Worm (Caenorhabditis elegans) whole organism, L1 larva: ENCODE measurements around the gene npr-17.

Source experiments
- C16A3.4 ChIP-seq: fragments of 150-350 bp; optimal IDR thresholded peaks from 2 replicates; lab custom pipeline; 2014; ENCODE audit warnings: missing biosample characterization, missing genetic modification characterization
- F16B12.6 ChIP-seq: fragments of 150-350 bp; optimal IDR thresholded peaks from 2 replicates; lab custom pipeline; 2014; ENCODE audit warnings: missing biosample characterization, missing genetic modification characterization
- Y116A8C.19 ChIP-seq: sonication (generic microtip); optimal IDR thresholded peaks from 2 replicates; lab custom pipeline; 2016; ENCODE audit warnings: missing compliant biosample characterization, missing genetic modification characterization, borderline replicate concordance
- aha-1 ChIP-seq: fragments of 150-350 bp; optimal IDR thresholded peaks from 2 replicates; lab custom pipeline; 2014; ENCODE audit warnings: missing biosample characterization, missing genetic modification characterization
- alr-1 ChIP-seq: fragments of 200-800 bp; sonication (Bioruptor generic); optimal IDR thresholded peaks from 2 replicates; lab custom pipeline; 2018; ENCODE audit warnings: borderline replicate concordance, mild to moderate bottlenecking, missing genetic modification characterization, missing compliant biosample characterization
- ama-1 ChIP-seq: fragments of 150-350 bp; optimal IDR thresholded peaks from 2 replicates; lab custom pipeline; 2014
- blmp-1 ChIP-seq: fragments of 150-350 bp; optimal IDR thresholded peaks from 2 replicates; lab custom pipeline; 2014; ENCODE audit warnings: missing biosample characterization, missing genetic modification characterization
- ceh-8 ChIP-seq: fragments of 200-800 bp; sonication (Bioruptor generic); optimal IDR thresholded peaks from 2 replicates; lab custom pipeline; 2018; ENCODE audit warnings: mild to moderate bottlenecking, missing genetic modification characterization, moderate library complexity, missing compliant biosample characterization
- ceh-88 ChIP-seq: fragments of 200-800 bp; sonication (Bioruptor generic); IDR thresholded peaks from 2 replicates; pipeline ENCODE4 v1.3.6; 2022; ENCODE audit warnings: missing genetic modification characterization, missing compliant biosample characterization
- ceh-90 ChIP-seq: sonication (generic microtip); optimal IDR thresholded peaks from 2 replicates; lab custom pipeline; 2016; ENCODE audit warnings: missing genetic modification characterization, missing compliant biosample characterization
- dpl-1 ChIP-seq, 3 experiments: fragments of 150-350 bp in 2 of 3; sonication (generic microtip) in 1 of 3; optimal IDR thresholded peaks; 2 replicates each; lab custom pipeline; 2014 to 2017; ENCODE audit warnings: missing biosample characterization in 3 of 3, missing genetic modification characterization in 3 of 3, missing genetic modification reagents in 3 of 3
- efl-3 ChIP-seq: fragments of 200-800 bp; sonication (Bioruptor generic); optimal IDR thresholded peaks from 2 replicates; lab custom pipeline; 2018; ENCODE audit warnings: mild to moderate bottlenecking, missing genetic modification characterization, missing compliant biosample characterization
- egl-13 ChIP-seq: sonication (generic microtip); optimal IDR thresholded peaks from 2 replicates; lab custom pipeline; 2016; ENCODE audit warnings: missing genotype, missing genetic modification reagents, missing genetic modification characterization, missing compliant biosample characterization
- egl-27 ChIP-seq, 2 experiments: fragments of 150-350 bp in 1 of 2; sonication (generic microtip); optimal IDR thresholded peaks; 3 replicates each; lab custom pipeline; 2017 to 2018; ENCODE audit warnings: missing biosample characterization in 2 of 2, missing genetic modification characterization in 2 of 2, missing genetic modification reagents in 2 of 2
- elt-2 ChIP-seq: sonication (generic microtip); optimal IDR thresholded peaks from 2 replicates; lab custom pipeline; 2016; ENCODE audit warnings: missing genetic modification characterization, mild to moderate bottlenecking, inconsistent platforms, missing compliant biosample characterization, missing genetic modification reagents
- ets-5 ChIP-seq: fragments of 200-800 bp; sonication (Bioruptor generic); IDR thresholded peaks from 2 replicates; pipeline ENCODE4 v1.3.6; 2022; ENCODE audit warnings: missing genetic modification characterization, missing compliant biosample characterization
- fkh-10 ChIP-seq: sonication (generic microtip); optimal IDR thresholded peaks from 2 replicates; lab custom pipeline; 2017; ENCODE audit warnings: missing biosample characterization, missing genetic modification reagents, missing genetic modification characterization
- fos-1 ChIP-seq: fragments of 150-350 bp; optimal IDR thresholded peaks from 2 replicates; lab custom pipeline; 2014; ENCODE audit warnings: missing biosample characterization, missing genetic modification characterization
- hlh-17 ChIP-seq: fragments of 200-800 bp; sonication (Bioruptor generic); optimal IDR thresholded peaks from 2 replicates; lab custom pipeline; 2018; ENCODE audit warnings: missing genetic modification characterization, mild to moderate bottlenecking, missing compliant biosample characterization, moderate library complexity, borderline replicate concordance
- lin-14 ChIP-seq: fragments of 200-800 bp; sonication (Bioruptor generic); optimal IDR thresholded peaks from 2 replicates; lab custom pipeline; 2018; ENCODE audit warnings: mild to moderate bottlenecking, missing genetic modification characterization, moderate library complexity, missing compliant biosample characterization
- lin-15B ChIP-seq: fragments of 150-350 bp; sonication (generic microtip); optimal IDR thresholded peaks from 3 replicates; lab custom pipeline; 2014; ENCODE audit warnings: missing biosample characterization, missing genetic modification characterization
- lin-35 ChIP-seq, 2 experiments: fragments of 150-350 bp; optimal IDR thresholded peaks; 2 replicates each; lab custom pipeline; 2014; ENCODE audit warnings: missing biosample characterization in 2 of 2, missing genetic modification characterization in 2 of 2, missing genetic modification reagents in 2 of 2
- lir-3 ChIP-seq: sonication (generic microtip); optimal IDR thresholded peaks from 2 replicates; lab custom pipeline; 2016; ENCODE audit warnings: mild to moderate bottlenecking, missing genetic modification characterization, moderate library complexity, missing compliant biosample characterization; ENCODE audit not compliant: poor library complexity
- mab-9 ChIP-seq: fragments of 200-800 bp; sonication (Bioruptor generic); IDR thresholded peaks from 2 replicates; pipeline ENCODE4 v1.3.6; 2022; ENCODE audit warnings: missing genetic modification reagents, missing genetic modification characterization, missing compliant biosample characterization
- mdl-1 ChIP-seq, 2 experiments: fragments of 150-350 bp; optimal IDR thresholded peaks; 2 replicates each; lab custom pipeline; 2014 to 2017; ENCODE audit warnings: missing biosample characterization in 2 of 2, missing genetic modification characterization in 2 of 2, inconsistent platforms in 1 of 2
- mep-1 ChIP-seq: fragments of 150-350 bp; optimal IDR thresholded peaks from 2 replicates; lab custom pipeline; 2014; ENCODE audit warnings: missing biosample characterization, missing genetic modification characterization
- nhr-11 ChIP-seq: fragments of 150-350 bp; optimal IDR thresholded peaks from 2 replicates; lab custom pipeline; 2014; ENCODE audit warnings: missing biosample characterization, missing genetic modification characterization
- nhr-12 ChIP-seq: sonication (generic microtip); optimal IDR thresholded peaks from 2 replicates; lab custom pipeline; 2017; ENCODE audit warnings: missing biosample characterization, missing genetic modification characterization
- nhr-19 ChIP-seq: fragments of 200-800 bp; sonication (Bioruptor generic); conservative IDR thresholded peaks from 2 replicates; pipeline ENCODE4 v1.3.6; 2022; ENCODE audit warnings: missing genetic modification characterization, missing compliant biosample characterization
- nhr-76 ChIP-seq: sonication (generic microtip); optimal IDR thresholded peaks from 2 replicates; lab custom pipeline; 2017; ENCODE audit warnings: missing biosample characterization, missing genetic modification characterization
- nhr-77 ChIP-seq: fragments of 150-350 bp; optimal IDR thresholded peaks from 2 replicates; lab custom pipeline; 2014; ENCODE audit warnings: missing biosample characterization, missing genetic modification characterization
- nhr-84 ChIP-seq: sonication (generic microtip); optimal IDR thresholded peaks from 2 replicates; lab custom pipeline; 2017; ENCODE audit warnings: missing biosample characterization, missing genetic modification characterization
- nhr-85 ChIP-seq: sonication (generic microtip); peaks from one replicate; lab custom pipeline; 2016; ENCODE audit warnings: missing genetic modification characterization, inconsistent platforms, missing compliant biosample characterization
- nhr-90 ChIP-seq: sonication (generic microtip); optimal IDR thresholded peaks from 2 replicates; lab custom pipeline; 2016; ENCODE audit warnings: mild to moderate bottlenecking, missing genetic modification characterization, missing compliant biosample characterization; ENCODE audit not compliant: poor library complexity
- pag-3 ChIP-seq: sonication (generic microtip); optimal IDR thresholded peaks from 2 replicates; lab custom pipeline; 2017; ENCODE audit warnings: missing genetic modification characterization, mild to moderate bottlenecking, missing compliant biosample characterization, antibody characterized with exemption, borderline replicate concordance; ENCODE audit not compliant: insufficient read depth
- pax-3 ChIP-seq: fragments of 200-800 bp; sonication (Bioruptor generic); optimal IDR thresholded peaks from 2 replicates; lab custom pipeline; 2018; ENCODE audit warnings: mild to moderate bottlenecking, missing genetic modification characterization, moderate library complexity, missing compliant biosample characterization
- pqm-1 ChIP-seq: sonication (generic microtip); optimal IDR thresholded peaks from 3 replicates; lab custom pipeline; 2017; ENCODE audit warnings: missing biosample characterization, missing genetic modification characterization
- snu-23 ChIP-seq: sonication (generic microtip); optimal IDR thresholded peaks from 2 replicates; lab custom pipeline; 2016; ENCODE audit warnings: missing genetic modification characterization, missing compliant biosample characterization
- tbx-2 ChIP-seq: sonication (generic microtip); optimal IDR thresholded peaks from 2 replicates; lab custom pipeline; 2016; ENCODE audit warnings: missing genetic modification characterization, missing compliant biosample characterization
- tlp-1 ChIP-seq: fragments of 150-350 bp; optimal IDR thresholded peaks from 2 replicates; lab custom pipeline; 2014; ENCODE audit warnings: missing biosample characterization, missing genetic modification characterization
- unc-86 ChIP-seq: sonication (generic microtip); optimal IDR thresholded peaks from 2 replicates; lab custom pipeline; 2016; ENCODE audit warnings: missing genetic modification characterization, missing compliant biosample characterization
- xbp-1 ChIP-seq: sonication (generic microtip); optimal IDR thresholded peaks from 2 replicates; lab custom pipeline; 2016; ENCODE audit warnings: missing genetic modification characterization, missing compliant biosample characterization
- zag-1 ChIP-seq: fragments of 150-350 bp; optimal IDR thresholded peaks from 2 replicates; lab custom pipeline; 2014; ENCODE audit warnings: missing biosample characterization, missing genetic modification characterization
- ztf-11 ChIP-seq, 2 experiments: sonication (generic microtip); optimal IDR thresholded peaks; 2 replicates each; lab custom pipeline; 2016 to 2017; ENCODE audit warnings: missing genetic modification characterization in 2 of 2, missing biosample characterization in 1 of 2, missing compliant biosample characterization in 1 of 2

npr-17 gene

DNA sequence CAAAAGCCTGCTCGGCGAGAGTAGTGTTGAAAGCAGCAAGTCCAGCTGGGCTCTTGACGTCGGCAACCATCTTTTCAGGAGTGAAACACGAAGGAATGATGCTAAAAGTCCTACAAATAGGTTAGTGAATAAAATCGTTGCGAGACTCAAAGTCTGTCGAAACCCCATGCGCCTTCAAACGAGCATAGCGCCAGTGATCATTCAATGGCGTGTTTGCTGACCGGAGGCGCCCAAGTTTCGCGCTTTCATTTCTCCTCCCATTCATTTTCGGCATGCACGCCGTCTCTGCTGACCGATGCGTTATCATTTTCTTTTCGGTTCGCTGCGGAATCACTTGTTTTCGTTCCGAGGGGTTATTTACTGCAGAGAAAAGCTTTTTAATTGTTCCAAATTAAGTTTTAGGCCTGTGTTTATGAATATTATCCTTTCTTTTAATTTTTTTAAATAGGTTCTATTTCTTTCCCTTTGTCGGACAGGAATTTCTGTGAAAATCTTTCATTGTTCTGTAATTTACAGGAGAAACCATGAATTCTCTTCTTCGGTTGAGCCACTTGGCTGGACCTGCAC is 23.0 kb downstream of the npr-17 start, which contains the start of the genes eef-1B.1 and aco-2 (continued):
- TF ChIP-seq snu-23 (GFP tag; lab: Kevin White, UChicago): peak; percentile 97
- TF ChIP-seq lin-14 (GFP tag; lab: Kevin White, UChicago): peak; percentile 95
- no peak for TF ChIP-seq tlp-1 (tag; lab: Kevin White, UChicago)
- TF ChIP-seq tbx-2 (tag; lab: Kevin White, UChicago): peak; percentile 95
- peak; percentile 64 for TF ChIP-seq ceh-8 (GFP tag; lab: Kevin White, UChicago)
- peak in 1 of 2 experiments; percentile 93 for TF ChIP-seq mdl-1 (tag; optimal IDR thresholded peaks at IDR 0.05; lab: Kevin White, UChicago)
- TF ChIP-seq dpl-1 (GFP tag; optimal IDR thresholded peaks at IDR 0.05; lab: Kevin White, UChicago): peak; percentile 87 to 90 (median 88)
- peak; percentile 73 for TF ChIP-seq F16B12.6 (tag; lab: Kevin White, UChicago)
- no peak for TF ChIP-seq Y116A8C.19
- peak; percentile 97 for TF ChIP-seq nhr-85 (tag; lab: Kevin White, UChicago)
- peak; percentile 62 for TF ChIP-seq aha-1 (tag; lab: Kevin White, UChicago)
- peak; percentile 87 for TF ChIP-seq nhr-77 (tag; lab: Kevin White, UChicago)
- TF ChIP-seq nhr-19 (GFP tag; lab: Robert Waterston, UW): peak; percentile 96
- TF ChIP-seq pqm-1: no peak
- peak; percentile 90 for TF ChIP-seq unc-86 (tag; lab: Kevin White, UChicago)
- no peak for TF ChIP-seq pag-3
- TF ChIP-seq ztf-11 (tag; optimal IDR thresholded peaks at IDR 0.05; lab: Kevin White, UChicago): peak in 1 of 2 experiments; percentile 70
- peak; percentile 94 to 95 for TF ChIP-seq lin-35 (GFP tag; optimal IDR thresholded peaks at IDR 0.05; lab: Kevin White, UChicago)
- TF ChIP-seq fos-1 (tag; lab: Kevin White, UChicago): peak; percentile 81
- peak; percentile 74 for TF ChIP-seq elt-2 (tag; lab: Kevin White, UChicago)
- TF ChIP-seq egl-13 (tag; lab: Kevin White, UChicago): peak; percentile 82
- TF ChIP-seq nhr-90 (tag; lab: Kevin White, UChicago): peak; percentile 95
- TF ChIP-seq nhr-76 (tag; lab: Kevin White, UChicago): no peak
- TF ChIP-seq lin-15B (tag; lab: Kevin White, UChicago): peak; percentile 84
- TF ChIP-seq C16A3.4 (tag; lab: Kevin White, UChicago): peak; percentile 96
- TF ChIP-seq egl-27 (tag; optimal IDR thresholded peaks at IDR 0.05; lab: Kevin White, UChicago): no peak
- TF ChIP-seq blmp-1 (tag; lab: Kevin White, UChicago): peak; percentile 95
- TF ChIP-seq ets-5: no peak
- TF ChIP-seq fkh-10 (GFP tag; lab: Kevin White, UChicago): peak; percentile 43
- no peak for TF ChIP-seq nhr-84 (tag; lab: Kevin White, UChicago)
- TF ChIP-seq hlh-17 (GFP tag; lab: Kevin White, UChicago): no peak
- no peak for TF ChIP-seq efl-3 (GFP tag; lab: Kevin White, UChicago)
- TF ChIP-seq zag-1 (tag; lab: Kevin White, UChicago): peak; percentile 2
- peak; percentile 78 for TF ChIP-seq pax-3 (tag; lab: Kevin White, UChicago)
- peak; percentile 43 for TF ChIP-seq nhr-11
- TF ChIP-seq alr-1 (tag; lab: Kevin White, UChicago): no peak
- TF ChIP-seq lir-3: peak; percentile 63
- peak; percentile 91 for TF ChIP-seq mep-1 (tag; lab: Kevin White, UChicago)
- TF ChIP-seq ceh-90 (tag; lab: Kevin White, UChicago): no peak

DNA sequence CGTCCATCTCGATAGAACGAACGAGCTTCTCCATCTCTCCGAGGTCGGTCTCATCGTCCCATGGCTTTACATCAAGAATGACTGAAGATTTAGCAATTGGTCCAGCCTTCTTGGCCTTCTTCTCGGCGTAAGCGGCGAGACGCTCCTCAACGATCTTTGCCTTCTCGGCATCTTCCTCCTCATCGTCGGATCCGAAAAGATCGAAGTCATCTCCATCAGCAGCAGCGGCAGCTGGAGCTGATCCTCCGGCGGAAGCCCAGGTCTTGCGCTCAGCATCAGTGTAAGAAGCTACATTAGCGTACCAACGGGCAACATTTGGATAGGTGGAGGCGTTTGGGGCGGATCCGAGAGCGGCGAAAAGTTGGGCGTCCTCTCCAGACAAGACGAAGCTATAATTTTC is 23.6 kb downstream of the npr-17 start:
- TF ChIP-seq ceh-88 (GFP tag; lab: Robert Waterston, UW) (no peak), hlh-17 (GFP tag; lab: Kevin White, UChicago) (no peak), xbp-1 (tag; lab: Kevin White, UChicago) (no peak), mab-9 (GFP tag; lab: Robert Waterston, UW) (no peak), alr-1 (tag; lab: Kevin White, UChicago) (no peak), nhr-12 (tag; lab: Kevin White, UChicago) (no peak), ama-1 (no peak), nhr-90 (tag; lab: Kevin White, UChicago) (no peak), mdl-1 (tag; optimal IDR thresholded peaks at IDR 0.05; lab: Kevin White, UChicago) (no peak)
